Worm (Caenorhabditis elegans) whole organism, young adult: ENCODE results near the gene C53D6.4.

Experiments
- B0019.2 ChIP-seq: fragments of 200-800 bp; sonication (Bioruptor generic); conservative IDR thresholded peaks from 2 replicates; pipeline ENCODE4 v1.3.6; 2022; ENCODE audit warnings: missing genetic modification reagents, missing genetic modification characterization, missing compliant biosample characterization
- C06A6.2 ChIP-seq: fragments of 200-800 bp; sonication (Bioruptor generic); conservative IDR thresholded peaks from 2 replicates; pipeline ENCODE4 v1.3.6; 2022; ENCODE audit warnings: missing genetic modification characterization, missing compliant biosample characterization
- F49E8.2 ChIP-seq: sonication (generic microtip); optimal IDR thresholded peaks from 3 replicates; lab custom pipeline; 2017; ENCODE audit warnings: missing genetic modification characterization, mild to moderate bottlenecking, missing compliant biosample characterization, antibody characterized with exemption, moderate library complexity; ENCODE audit not compliant: insufficient read depth
- F57A8.1 ChIP-seq: fragments of 200-800 bp; sonication (Bioruptor generic); optimal IDR thresholded peaks from 2 replicates; lab custom pipeline; 2018; ENCODE audit warnings: mild to moderate bottlenecking, missing genetic modification characterization, moderate library complexity, missing compliant biosample characterization
- K11D2.4 ChIP-seq: fragments of 200-800 bp; sonication (Bioruptor generic); IDR thresholded peaks from 2 replicates; pipeline ENCODE4 v1.3.6; 2022; ENCODE audit warnings: missing genetic modification reagents, missing genetic modification characterization, missing compliant biosample characterization
- attf-3 ChIP-seq: fragments of 200-800 bp; sonication (Bioruptor generic); conservative IDR thresholded peaks from 2 replicates; pipeline ENCODE4 v1.3.6; 2022; ENCODE audit warnings: missing genetic modification reagents, missing genetic modification characterization, missing compliant biosample characterization
- cebp-1 ChIP-seq, 2 experiments: fragments of 200-800 bp in 1 of 2; sonication (Bioruptor generic) in 1 of 2; sonication (generic microtip) in 1 of 2; IDR thresholded peaks in 1 of 2; optimal IDR thresholded peaks in 1 of 2; 2 replicates each; pipeline versions ENCODE4 v1.3.6 to Lab custom; 2017 to 2022; ENCODE audit warnings: missing compliant biosample characterization in 2 of 2, missing genetic modification characterization in 2 of 2, mild to moderate bottlenecking in 1 of 2, missing genetic modification reagents in 1 of 2, moderate library complexity in 1 of 2
- cebp-2 ChIP-seq: fragments of 200-800 bp; sonication (Bioruptor generic); IDR thresholded peaks from 2 replicates; pipeline ENCODE4 v1.3.6; 2022; ENCODE audit warnings: missing genetic modification characterization, missing compliant biosample characterization
- ceh-27 ChIP-seq: fragments of 200-800 bp; sonication (Bioruptor generic); optimal IDR thresholded peaks from 2 replicates; lab custom pipeline; 2018; ENCODE audit warnings: mild to moderate bottlenecking, missing genetic modification characterization, moderate library complexity, missing compliant biosample characterization
- ceh-79 ChIP-seq: sonication (generic microtip); optimal IDR thresholded peaks from 2 replicates; lab custom pipeline; 2017; ENCODE audit warnings: mild to moderate bottlenecking, missing genetic modification characterization, missing compliant biosample characterization
- chd-7 ChIP-seq: sonication (generic microtip); optimal IDR thresholded peaks from 2 replicates; lab custom pipeline; 2016; ENCODE audit warnings: mild to moderate bottlenecking, missing genetic modification characterization, moderate library complexity, missing compliant biosample characterization
- dox-1 ChIP-seq: fragments of 200-800 bp; sonication (Bioruptor generic); IDR thresholded peaks from 2 replicates; pipeline ENCODE4 v1.3.6; 2022; ENCODE audit warnings: missing genetic modification reagents, missing genetic modification characterization, missing compliant biosample characterization
- dpl-1 ChIP-seq: fragments of 150-350 bp; optimal IDR thresholded peaks from 2 replicates; lab custom pipeline; 2014; ENCODE audit warnings: missing biosample characterization, missing genetic modification reagents, missing genetic modification characterization
- hlh-26 ChIP-seq: fragments of 200-800 bp; sonication (Bioruptor generic); conservative IDR thresholded peaks from 2 replicates; pipeline ENCODE4 v1.3.6; 2022; ENCODE audit warnings: missing genetic modification reagents, missing genetic modification characterization, missing compliant biosample characterization
- lag-1 ChIP-seq: fragments of 200-800 bp; sonication (Bioruptor generic); IDR thresholded peaks from 2 replicates; pipeline ENCODE4 v1.3.6; 2022; ENCODE audit warnings: missing genetic modification reagents, missing genetic modification characterization, missing compliant biosample characterization
- let-607 ChIP-seq, 2 experiments: fragments of 200-800 bp in 1 of 2; sonication (Bioruptor generic) in 1 of 2; sonication (generic microtip) in 1 of 2; optimal IDR thresholded peaks; 2 replicates each; lab custom pipeline; 2016 to 2018; ENCODE audit warnings: mild to moderate bottlenecking in 2 of 2, missing compliant biosample characterization in 2 of 2, missing genetic modification characterization in 2 of 2, moderate library complexity in 2 of 2, missing genotype in 1 of 2
- lin-35 ChIP-seq, 3 experiments: fragments of 150-350 bp in 2 of 3; sonication (generic microtip) in 1 of 3; optimal IDR thresholded peaks; 2 replicates each; lab custom pipeline; 2014 to 2018; ENCODE audit warnings: missing biosample characterization in 3 of 3, missing genetic modification characterization in 3 of 3, missing genetic modification reagents in 3 of 3
- lin-40 ChIP-seq: sonication (generic microtip); optimal IDR thresholded peaks from 2 replicates; lab custom pipeline; 2016; ENCODE audit warnings: missing genetic modification characterization, mild to moderate bottlenecking, missing compliant biosample characterization, missing genotype, missing genetic modification reagents
- lin-54 ChIP-seq: fragments of 200-800 bp; sonication (Bioruptor generic); optimal IDR thresholded peaks from 2 replicates; lab custom pipeline; 2018; ENCODE audit warnings: mild to moderate bottlenecking, missing genetic modification characterization, missing compliant biosample characterization
- madf-10 ChIP-seq: sonication (generic microtip); optimal IDR thresholded peaks from 2 replicates; lab custom pipeline; 2016; ENCODE audit warnings: mild to moderate bottlenecking, missing genetic modification characterization, missing compliant biosample characterization
- mel-28 ChIP-seq: sonication (generic microtip); optimal IDR thresholded peaks from 2 replicates; lab custom pipeline; 2016; ENCODE audit warnings: borderline replicate concordance, mild to moderate bottlenecking, missing genetic modification characterization, missing compliant biosample characterization
- nfyb-1 ChIP-seq: fragments of 200-800 bp; sonication (Bioruptor generic); IDR thresholded peaks from 2 replicates; pipeline ENCODE4 v1.3.6; 2022; ENCODE audit warnings: missing genetic modification reagents, missing genetic modification characterization, missing compliant biosample characterization
- nhr-27 ChIP-seq: fragments of 200-800 bp; sonication (Bioruptor generic); optimal IDR thresholded peaks from 2 replicates; lab custom pipeline; 2018; ENCODE audit warnings: mild to moderate bottlenecking, missing genetic modification characterization, moderate library complexity, missing compliant biosample characterization
- nhr-90 ChIP-seq: sonication (generic microtip); optimal IDR thresholded peaks from 2 replicates; lab custom pipeline; 2016; ENCODE audit warnings: missing genotype, mild to moderate bottlenecking, missing genetic modification characterization, missing compliant biosample characterization
- rcor-1 ChIP-seq: fragments of 200-800 bp; sonication (Bioruptor generic); IDR thresholded peaks from 2 replicates; pipeline ENCODE4 v1.3.6; 2022; ENCODE audit warnings: missing genetic modification reagents, missing genetic modification characterization, missing compliant biosample characterization
- sea-2 ChIP-seq: fragments of 200-800 bp; sonication (Bioruptor generic); IDR thresholded peaks from 2 replicates; pipeline ENCODE4 v1.3.6; 2022; ENCODE audit warnings: missing genetic modification characterization, missing compliant biosample characterization
- snpc-1.3 ChIP-seq: sonication (generic microtip); optimal IDR thresholded peaks from 2 replicates; lab custom pipeline; 2017; ENCODE audit warnings: missing genetic modification characterization, mild to moderate bottlenecking, missing compliant biosample characterization, antibody characterized with exemption, moderate library complexity, missing genotype, missing genetic modification reagents; ENCODE audit not compliant: insufficient read depth
- somi-1 ChIP-seq: fragments of 200-800 bp; sonication (Bioruptor generic); optimal IDR thresholded peaks from 2 replicates; lab custom pipeline; 2018; ENCODE audit warnings: mild to moderate bottlenecking, missing genetic modification characterization, missing compliant biosample characterization
- tbp1 ChIP-seq: fragments of 200-800 bp; sonication (Bioruptor generic); optimal IDR thresholded peaks from 2 replicates; lab custom pipeline; 2018; ENCODE audit warnings: mild to moderate bottlenecking, missing genetic modification characterization, missing compliant biosample characterization
- ztf-22 ChIP-seq: fragments of 200-800 bp; sonication (Bioruptor generic); optimal IDR thresholded peaks from 2 replicates; lab custom pipeline; 2018; ENCODE audit warnings: mild to moderate bottlenecking, missing genetic modification characterization, moderate library complexity, missing compliant biosample characterization
- ztf-25 ChIP-seq: fragments of 200-800 bp; sonication (Bioruptor generic); IDR thresholded peaks from 2 replicates; pipeline ENCODE4 v1.3.6; 2022; ENCODE audit warnings: missing genetic modification reagents, missing genetic modification characterization, missing compliant biosample characterization

Gene C53D6.4

DNA sequence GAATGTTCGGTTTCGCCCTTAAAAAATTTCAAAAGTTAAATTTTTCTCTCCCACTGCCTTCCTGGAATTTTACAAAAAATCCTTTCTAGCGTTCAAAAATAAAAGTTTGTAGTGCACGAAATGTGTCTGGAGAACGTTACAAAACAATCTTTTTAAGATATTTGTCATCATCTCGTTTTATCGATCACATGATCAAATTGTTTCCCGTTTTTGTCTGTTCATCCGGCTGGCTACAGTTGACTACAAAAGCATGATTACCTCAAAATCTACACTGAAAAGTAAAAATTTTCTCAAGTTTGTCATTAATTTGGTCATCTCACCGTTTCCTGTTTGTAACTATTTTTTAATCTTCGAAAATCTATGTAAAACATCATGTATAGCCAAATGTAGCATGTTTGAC is 30.3 kb upstream of the C53D6.4 start:
- TF ChIP-seq F49E8.2 (tag; lab: Kevin White, UChicago) (no peak), K11D2.4 (GFP tag; lab: Robert Waterston, UW) (no peak), ztf-22 (GFP tag; lab: Kevin White, UChicago) (no peak), ceh-27 (GFP tag; lab: Kevin White, UChicago) (no peak), snpc-1.3 (tag; lab: Kevin White, UChicago) (no peak), F57A8.1 (no peak), cebp-2 (GFP tag; lab: Robert Waterston, UW) (no peak), attf-3 (GFP tag; lab: Robert Waterston, UW) (no peak), dox-1 (GFP tag; lab: Robert Waterston, UW) (no peak), nhr-27 (tag; lab: Kevin White, UChicago) (no peak), tbp1 (GFP tag; lab: Kevin White, UChicago) (no peak), chd-7 (tag; lab: Kevin White, UChicago) (no peak), somi-1 (GFP tag; lab: Kevin White, UChicago) (no peak)
- TF ChIP-seq, all 124 proteins: peak for 0

DNA sequence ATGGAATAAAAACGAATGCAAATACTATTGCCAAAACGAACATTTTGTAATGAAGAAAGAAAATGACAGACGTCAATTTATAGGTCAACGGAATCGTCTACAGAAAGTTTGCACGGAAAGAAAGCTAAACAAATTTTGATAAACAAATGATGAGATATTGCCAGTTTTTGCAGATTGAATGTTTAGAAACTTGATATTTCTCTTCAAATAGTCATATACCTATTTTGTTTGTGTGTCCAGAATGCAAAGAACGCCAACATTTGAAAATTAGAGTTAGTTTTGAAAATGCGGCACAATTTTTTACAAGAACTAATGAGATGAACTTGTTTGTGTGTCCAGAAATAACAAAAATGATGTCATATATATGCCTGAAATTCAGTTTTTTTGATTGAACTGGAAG is 24.5 kb upstream of the C53D6.4 start, which contains the start of gene Y73F4A.1:
Gene Y73F4A.1 (minus strand): TSS at position 101 of the 400 bp plus-strand sequence.
- no peak for TF ChIP-seq lin-35 (GFP tag; optimal IDR thresholded peaks at IDR 0.05; lab: Kevin White, UChicago)
- no peak for TF ChIP-seq lin-54 (GFP tag; lab: Kevin White, UChicago)
- TF ChIP-seq madf-10 (tag; lab: Kevin White, UChicago) = no peak
- no peak for TF ChIP-seq lag-1 (GFP tag; lab: Robert Waterston, UW)
- TF ChIP-seq, all 124 proteins: peak for 0

DNA sequence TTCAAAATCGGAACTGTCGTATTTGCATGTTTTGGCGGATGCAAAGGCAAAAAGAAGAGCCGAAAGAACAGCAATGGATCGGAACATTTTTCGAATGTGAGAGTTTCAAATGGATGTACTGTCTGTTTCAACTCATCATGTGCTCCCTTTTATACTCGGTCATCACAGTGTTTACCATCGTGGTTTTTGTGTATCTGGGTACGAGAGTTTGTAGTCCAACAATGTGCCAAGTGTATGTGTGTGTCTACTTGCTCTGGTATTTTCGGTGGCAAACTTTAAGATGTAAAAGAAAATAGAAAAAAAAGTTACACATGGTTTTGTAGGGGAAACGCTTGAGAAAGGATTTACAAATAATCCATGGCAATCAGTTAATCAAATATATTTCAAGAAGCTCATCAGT is 22.5 kb upstream of the C53D6.4 start, which contains the start of gene Y73F4A.2:
Gene Y73F4A.2 (minus strand): TSS at position 124 of the 400 bp plus-strand sequence.
- TF ChIP-seq hlh-26 = no peak
- no peak for TF ChIP-seq sea-2
- no peak for TF ChIP-seq dox-1 (GFP tag; lab: Robert Waterston, UW)
- TF ChIP-seq lin-40 = no peak
- no peak for TF ChIP-seq B0019.2 (GFP tag; lab: Robert Waterston, UW)
- TF ChIP-seq F49E8.2 (tag; lab: Kevin White, UChicago) = no peak
- no peak for TF ChIP-seq ceh-79 (tag; lab: Kevin White, UChicago)
- no peak for TF ChIP-seq rcor-1 (GFP tag; lab: Robert Waterston, UW)
- no peak for TF ChIP-seq C06A6.2 (GFP tag; lab: Robert Waterston, UW)
- no peak for TF ChIP-seq ztf-25 (GFP tag; lab: Robert Waterston, UW)
- TF ChIP-seq somi-1 (GFP tag; lab: Kevin White, UChicago) = no peak
- no peak for TF ChIP-seq let-607 (tag; optimal IDR thresholded peaks at IDR 0.05; lab: Kevin White, UChicago)
- no peak for TF ChIP-seq dpl-1
- no peak for TF ChIP-seq cebp-1 (GFP tag; IDR thresholded peaks at IDR 0.05; lab: Robert Waterston, UW)
- no peak for TF ChIP-seq cebp-1 (tag; optimal IDR thresholded peaks at IDR 0.05; lab: Kevin White, UChicago)
- TF ChIP-seq mel-28 (tag; lab: Kevin White, UChicago) = no peak
- TF ChIP-seq lin-35 (GFP tag; optimal IDR thresholded peaks at IDR 0.05; lab: Kevin White, UChicago) = no peak

- TF ChIP-seq nfyb-1 (GFP tag; lab: Robert Waterston, UW) (no peak), F57A8.1 (no peak), nhr-90 (tag; lab: Kevin White, UChicago) (no peak)
- TF ChIP-seq, all 124 proteins: peak for 0
Measured at ce11 chrIV:9040393-9040792, 19.7 kb upstream of the C53D6.4 start, which contains the start of gene Y73F4A.3. Gene Y73F4A.3 (minus strand): TSS chrIV:9040493.
